Worm (Caenorhabditis elegans): Measurements from ENCODE around the gene epg-3.

ce11 chrIII:12966895-12967294, 32.4 kb downstream of the epg-3 start, which contains the start of gene ttm-1:
- no peak for TF ChIP-seq tab-1 (GFP tag; IDR thresholded peaks at IDR 0.05)
- no peak for TF ChIP-seq T22C8.4 (GFP tag; IDR thresholded peaks at IDR 0.05)
- TF ChIP-seq ref-1 (GFP tag; conservative IDR thresholded peaks at IDR 0.05), result no peak
- no peak for TF ChIP-seq flt-1 (GFP tag; IDR thresholded peaks at IDR 0.05)
- TF ChIP-seq cog-1 (tag; optimal IDR thresholded peaks at IDR 0.05), result no peak
- TF ChIP-seq ztf-23 (GFP tag; IDR thresholded peaks at IDR 0.05), result no peak

Measured in whole organism, midembryonic.